Worm (Caenorhabditis elegans) whole organism, mixed stage, embryonic: Measurements from ENCODE around the gene H06I04.6.

ENCODE experiments used
- M03D4.4 ChIP-seq: sonication (generic microtip); optimal IDR thresholded peaks from 2 replicates; lab custom pipeline; 2017; ENCODE audit warnings: mild to moderate bottlenecking, missing genetic modification characterization, missing compliant biosample characterization
- bed-3 ChIP-seq: fragments of 200-800 bp; sonication (Bioruptor generic); optimal IDR thresholded peaks from 3 replicates; lab custom pipeline; 2018; ENCODE audit warnings: mild to moderate bottlenecking, missing genetic modification characterization, moderate library complexity, missing compliant biosample characterization
- blmp-1 ChIP-seq: fragments of 150-350 bp; optimal IDR thresholded peaks from 2 replicates; lab custom pipeline; 2014; ENCODE audit warnings: missing biosample characterization, missing genetic modification characterization
- ceh-39 ChIP-seq: fragments of 150-350 bp; optimal IDR thresholded peaks from 2 replicates; lab custom pipeline; 2014; ENCODE audit warnings: missing biosample characterization, missing genetic modification characterization
- ceh-43 ChIP-seq: fragments of 200-800 bp; sonication (Bioruptor generic); optimal IDR thresholded peaks from 2 replicates; lab custom pipeline; 2018; ENCODE audit warnings: mild to moderate bottlenecking, missing genetic modification characterization, moderate library complexity, missing compliant biosample characterization
- ceh-83 ChIP-seq: fragments of 200-800 bp; sonication (Bioruptor generic); optimal IDR thresholded peaks from 2 replicates; lab custom pipeline; 2018; ENCODE audit warnings: mild to moderate bottlenecking, missing genetic modification characterization, missing compliant biosample characterization
- ces-1 ChIP-seq: fragments of 150-350 bp; optimal IDR thresholded peaks from 2 replicates; lab custom pipeline; 2014; ENCODE audit warnings: missing biosample characterization, missing genetic modification reagents, missing genetic modification characterization
- cnd-1 ChIP-seq: fragments of 200-800 bp; sonication (Bioruptor generic); optimal IDR thresholded peaks from 2 replicates; lab custom pipeline; 2018; ENCODE audit warnings: mild to moderate bottlenecking, missing genetic modification characterization, missing compliant biosample characterization
- drap-1 ChIP-seq: fragments of 200-800 bp; sonication (Bioruptor generic); optimal IDR thresholded peaks from 3 replicates; lab custom pipeline; 2018; ENCODE audit warnings: mild to moderate bottlenecking, missing genetic modification characterization, missing compliant biosample characterization
- elt-1 ChIP-seq: sonication (generic microtip); optimal IDR thresholded peaks from 2 replicates; lab custom pipeline; 2017; ENCODE audit warnings: missing genetic modification characterization, mild to moderate bottlenecking, missing compliant biosample characterization, antibody characterized with exemption, moderate library complexity, borderline replicate concordance; ENCODE audit not compliant: insufficient read depth
- elt-3 ChIP-seq: fragments of 150-350 bp; optimal IDR thresholded peaks from 2 replicates; lab custom pipeline; 2014; ENCODE audit warnings: missing biosample characterization, missing genetic modification characterization
- flh-1 ChIP-seq: fragments of 200-800 bp; sonication (Bioruptor generic); optimal IDR thresholded peaks from 2 replicates; lab custom pipeline; 2018; ENCODE audit warnings: mild to moderate bottlenecking, missing genetic modification characterization, moderate library complexity, missing compliant biosample characterization
- ham-2 ChIP-seq: fragments of 200-800 bp; sonication (Bioruptor generic); optimal IDR thresholded peaks from 2 replicates; lab custom pipeline; 2018; ENCODE audit warnings: mild to moderate bottlenecking, missing genetic modification characterization, missing compliant biosample characterization
- hlh-1 ChIP-seq: fragments of 150-350 bp; optimal IDR thresholded peaks from 2 replicates; lab custom pipeline; 2014; ENCODE audit warnings: missing biosample characterization, missing genetic modification reagents, missing genetic modification characterization
- lin-13 ChIP-seq: fragments of 150-350 bp; optimal IDR thresholded peaks from 2 replicates; lab custom pipeline; 2014; ENCODE audit warnings: missing biosample characterization, missing genetic modification characterization
- lsy-2 ChIP-seq: fragments of 150-350 bp; optimal IDR thresholded peaks from 2 replicates; lab custom pipeline; 2014; ENCODE audit warnings: missing biosample characterization, missing genetic modification characterization
- mab-5 ChIP-seq: fragments of 150-350 bp; optimal IDR thresholded peaks from 2 replicates; lab custom pipeline; 2014; ENCODE audit warnings: missing biosample characterization, missing genetic modification characterization
- mep-1 ChIP-seq: fragments of 150-350 bp; optimal IDR thresholded peaks from 2 replicates; lab custom pipeline; 2017; ENCODE audit warnings: missing biosample characterization, missing genetic modification reagents, missing genetic modification characterization, inconsistent platforms
- mls-2 ChIP-seq: sonication (generic microtip); optimal IDR thresholded peaks from 2 replicates; lab custom pipeline; 2016; ENCODE audit warnings: mild to moderate bottlenecking, missing genetic modification characterization, moderate library complexity, missing compliant biosample characterization
- nhr-12 ChIP-seq: fragments of 150-350 bp; optimal IDR thresholded peaks from 2 replicates; lab custom pipeline; 2014; ENCODE audit warnings: missing biosample characterization, missing genetic modification characterization
- nhr-2 ChIP-seq: fragments of 150-350 bp; optimal IDR thresholded peaks from 2 replicates; lab custom pipeline; 2014; ENCODE audit warnings: missing biosample characterization, missing genetic modification characterization
- nhr-237 ChIP-seq: fragments of 150-350 bp; optimal IDR thresholded peaks from 2 replicates; lab custom pipeline; 2014; ENCODE audit warnings: missing biosample characterization, missing genetic modification characterization
- nhr-28 ChIP-seq: fragments of 150-350 bp; optimal IDR thresholded peaks from 2 replicates; lab custom pipeline; 2014; ENCODE audit warnings: missing biosample characterization, missing genetic modification characterization
- nhr-76 ChIP-seq: sonication (generic microtip); optimal IDR thresholded peaks from 2 replicates; lab custom pipeline; 2017; ENCODE audit warnings: missing biosample characterization, missing genetic modification characterization
- pha-4 ChIP-seq: fragments of 150-350 bp; optimal IDR thresholded peaks from 2 replicates; lab custom pipeline; 2018; ENCODE audit warnings: missing biosample characterization, missing genetic modification reagents, missing genetic modification characterization
- sem-2 ChIP-seq: fragments of 200-800 bp; sonication (Bioruptor generic); optimal IDR thresholded peaks from 2 replicates; lab custom pipeline; 2018; ENCODE audit warnings: mild to moderate bottlenecking, missing genetic modification characterization, missing compliant biosample characterization
- snpc-4 ChIP-seq: fragments of 150-350 bp; optimal IDR thresholded peaks from 2 replicates; lab custom pipeline; 2014; ENCODE audit warnings: missing biosample characterization, missing genetic modification characterization
- sptf-1 ChIP-seq: sonication (generic microtip); optimal IDR thresholded peaks from 2 replicates; lab custom pipeline; 2017; ENCODE audit warnings: mild to moderate bottlenecking, missing genetic modification characterization, moderate library complexity, missing compliant biosample characterization
- tbx-8 ChIP-seq: fragments of 200-800 bp; sonication (Bioruptor generic); optimal IDR thresholded peaks from 2 replicates; lab custom pipeline; 2018; ENCODE audit warnings: mild to moderate bottlenecking, missing genetic modification characterization, moderate library complexity, missing compliant biosample characterization
- unc-120 ChIP-seq: sonication (generic microtip); optimal IDR thresholded peaks from 2 replicates; lab custom pipeline; 2017; ENCODE audit warnings: missing genetic modification characterization, missing compliant biosample characterization; ENCODE audit not compliant: poor library complexity, severe bottlenecking
- unc-39 ChIP-seq: fragments of 150-350 bp; optimal IDR thresholded peaks from 2 replicates; lab custom pipeline; 2014; ENCODE audit warnings: missing biosample characterization, missing genetic modification characterization
- unc-62 ChIP-seq: fragments of 150-350 bp; optimal IDR thresholded peaks from 2 replicates; lab custom pipeline; 2014; ENCODE audit warnings: missing biosample characterization, missing genetic modification reagents, missing genetic modification characterization
- zip-8 ChIP-seq: fragments of 150-350 bp; optimal IDR thresholded peaks from 2 replicates; lab custom pipeline; 2014; ENCODE audit warnings: missing biosample characterization, missing genetic modification characterization
- ztf-11 ChIP-seq: fragments of 150-350 bp; optimal IDR thresholded peaks from 2 replicates; lab custom pipeline; 2014; ENCODE audit warnings: missing biosample characterization, missing genetic modification characterization

The H06I04.6 gene

DNA sequence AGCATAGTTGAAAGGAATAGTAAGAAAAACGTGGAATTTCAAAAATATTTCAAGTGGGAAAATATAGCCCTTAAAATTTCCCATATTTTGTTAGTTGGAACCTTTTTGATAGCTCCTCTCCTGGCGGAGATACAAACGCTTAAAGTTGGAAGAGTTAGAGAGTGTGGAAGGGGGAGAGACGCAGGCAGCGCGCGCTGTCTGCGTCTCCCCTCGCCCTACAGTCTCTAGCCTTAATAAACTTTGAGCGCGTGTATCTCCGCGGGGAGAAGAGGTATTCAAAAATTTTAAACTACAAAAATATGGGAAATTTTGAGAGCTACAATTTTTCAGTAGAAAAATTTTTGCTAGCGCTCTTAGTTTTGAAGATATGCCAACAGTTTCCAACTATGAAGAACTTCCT is 423 bp upstream of the H06I04.6 start:
- no peak for TF ChIP-seq hlh-1 (tag; lab: Kevin White, UChicago)
- no peak for TF ChIP-seq nhr-237 (tag; lab: Kevin White, UChicago)
- no peak for TF ChIP-seq blmp-1
- TF ChIP-seq ceh-39 = no peak
- no peak for TF ChIP-seq mls-2
- no peak for TF ChIP-seq sem-2
- no peak for TF ChIP-seq drap-1 (GFP tag; lab: Kevin White, UChicago)
- TF ChIP-seq lsy-2 (tag; lab: Kevin White, UChicago) = no peak
- TF ChIP-seq unc-62 (GFP tag; lab: Kevin White, UChicago) = no peak
- no peak for TF ChIP-seq unc-120 (tag; lab: Kevin White, UChicago)
- no peak for TF ChIP-seq ceh-43 (GFP tag; lab: Kevin White, UChicago)
- TF ChIP-seq lin-13 = no peak
- no peak for TF ChIP-seq nhr-2
- TF ChIP-seq ces-1 (GFP tag; lab: Kevin White, UChicago) = no peak
- TF ChIP-seq mab-5 (tag; lab: Kevin White, UChicago) = no peak

ce11 chrIII:3063565-3063964 is 578 bp downstream of the H06I04.6 start:
- TF ChIP-seq drap-1 (GFP tag; lab: Kevin White, UChicago) (no peak), mls-2 (no peak)

DNA sequence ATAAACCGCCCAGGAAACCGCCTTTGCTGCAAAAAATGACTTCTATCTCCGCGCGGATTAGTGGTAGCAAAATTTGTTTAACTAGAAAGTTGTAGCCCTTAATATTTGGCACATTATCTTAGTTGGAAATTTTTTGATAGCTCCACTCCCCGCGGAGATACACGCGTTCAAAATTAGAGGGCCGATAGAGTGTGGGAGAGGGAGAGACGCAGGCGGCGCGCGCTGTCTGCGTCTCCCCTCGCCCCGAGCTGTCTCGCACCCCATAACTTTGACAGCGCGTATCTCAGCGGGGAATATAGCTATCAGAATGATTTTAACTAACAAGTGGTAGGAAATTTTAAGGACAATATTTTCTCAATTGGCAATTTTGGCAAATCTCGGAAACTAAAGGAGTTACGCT is 1.1 kb downstream of the H06I04.6 start:
- TF ChIP-seq pha-4 = no peak
- no peak for TF ChIP-seq nhr-76
- no peak for TF ChIP-seq hlh-1 (tag; lab: Kevin White, UChicago)
- no peak for TF ChIP-seq bed-3 (GFP tag; lab: Kevin White, UChicago)
- TF ChIP-seq M03D4.4 (tag; lab: Kevin White, UChicago) = no peak
- no peak for TF ChIP-seq flh-1 (GFP tag; lab: Kevin White, UChicago)
- TF ChIP-seq unc-62 (GFP tag; lab: Kevin White, UChicago) = no peak
- no peak for TF ChIP-seq unc-120 (tag; lab: Kevin White, UChicago)
- TF ChIP-seq elt-3 = no peak
- TF ChIP-seq tbx-8 (GFP tag; lab: Kevin White, UChicago) = no peak
- TF ChIP-seq nhr-2 = no peak
- no peak for TF ChIP-seq mls-2
- TF ChIP-seq cnd-1 = no peak
- no peak for TF ChIP-seq ceh-83 (GFP tag; lab: Kevin White, UChicago)

DNA sequence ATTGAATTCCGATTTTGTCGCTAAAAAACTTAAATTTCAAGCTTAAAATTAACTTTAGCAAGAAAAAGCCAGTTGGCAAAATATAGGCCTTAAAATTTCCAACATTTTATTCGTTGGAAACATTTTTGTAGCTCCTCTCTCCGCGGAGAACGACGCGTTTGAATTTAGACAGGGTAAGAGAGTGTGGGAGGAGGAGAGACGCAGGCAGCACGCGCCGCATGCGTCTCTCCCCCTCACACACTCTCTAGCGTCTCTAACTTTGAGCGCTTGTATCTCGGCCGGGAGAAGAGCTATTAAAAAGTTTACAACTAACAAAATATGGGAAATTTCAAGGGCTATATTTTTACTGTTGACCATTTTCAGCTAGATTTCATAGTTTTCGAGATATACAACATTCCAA is 2.9 kb downstream of the H06I04.6 start:
- TF ChIP-seq unc-120 (tag; lab: Kevin White, UChicago) = no peak
- TF ChIP-seq blmp-1 = no peak
- TF ChIP-seq nhr-237 (tag; lab: Kevin White, UChicago) = no peak
- TF ChIP-seq ceh-43 (GFP tag; lab: Kevin White, UChicago) = no peak
- TF ChIP-seq nhr-76 = no peak
- TF ChIP-seq M03D4.4 (tag; lab: Kevin White, UChicago) = no peak

ce11 chrIII:3060262-3060661 is 3.9 kb downstream of the H06I04.6 start, which contains the start of gene fipr-29:
fipr-29 (minus strand) TSS chrIII:3060362.
- TF ChIP-seq elt-1 (tag; lab: Kevin White, UChicago) = no peak
- no peak for TF ChIP-seq bed-3 (GFP tag; lab: Kevin White, UChicago)
- TF ChIP-seq pha-4 = no peak
- TF ChIP-seq flh-1 (GFP tag; lab: Kevin White, UChicago) = no peak
- TF ChIP-seq nhr-76 = no peak
- TF ChIP-seq ham-2 = no peak
- TF ChIP-seq ceh-43 (GFP tag; lab: Kevin White, UChicago) = no peak
- no peak for TF ChIP-seq mab-5 (tag; lab: Kevin White, UChicago)
- no peak for TF ChIP-seq nhr-12 (tag; lab: Kevin White, UChicago)

ce11 chrIII:3055878-3056277 is 8.3 kb downstream of the H06I04.6 start:
- TF ChIP-seq ceh-83 (GFP tag; lab: Kevin White, UChicago) (no peak), ham-2 (peak; percentile 6)

DNA sequence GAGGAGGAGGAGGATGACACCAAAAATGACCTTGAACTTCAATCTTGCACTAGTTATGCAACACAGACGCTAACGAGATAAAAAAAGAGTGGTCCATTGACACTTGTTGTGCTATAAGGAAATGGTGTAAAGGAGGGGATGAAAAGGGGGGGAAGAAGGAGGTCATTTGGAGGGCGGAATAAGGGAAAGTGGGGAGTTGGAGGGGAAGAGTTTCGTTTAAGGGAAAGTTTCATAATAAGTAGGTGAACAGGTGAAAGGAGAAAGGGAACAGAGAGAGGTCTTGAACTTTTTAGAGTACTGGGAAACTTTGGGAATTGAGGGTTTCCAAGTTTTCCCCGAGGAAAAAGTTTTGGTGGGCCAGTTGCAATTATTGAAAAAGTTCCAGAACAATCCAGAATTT is 16.2 kb downstream of the H06I04.6 start:
- no peak for TF ChIP-seq nhr-12 (tag; lab: Kevin White, UChicago)
- no peak for TF ChIP-seq unc-62 (GFP tag; lab: Kevin White, UChicago)
- TF ChIP-seq elt-1 (tag; lab: Kevin White, UChicago) = no peak
- TF ChIP-seq snpc-4 (tag; lab: Kevin White, UChicago) = no peak
- no peak for TF ChIP-seq sptf-1 (tag; lab: Kevin White, UChicago)
- no peak for TF ChIP-seq lin-13
- peak; percentile 28 for TF ChIP-seq blmp-1
- no peak for TF ChIP-seq mab-5 (tag; lab: Kevin White, UChicago)
- no peak for TF ChIP-seq ztf-11
- peak; percentile 77 for TF ChIP-seq nhr-2
- TF ChIP-seq ceh-43 (GFP tag; lab: Kevin White, UChicago) = no peak
- no peak for TF ChIP-seq cnd-1
- TF ChIP-seq lsy-2 (tag; lab: Kevin White, UChicago) = no peak
- TF ChIP-seq ces-1 (GFP tag; lab: Kevin White, UChicago) = no peak
- no peak for TF ChIP-seq nhr-237 (tag; lab: Kevin White, UChicago)
- TF ChIP-seq nhr-28 (tag; lab: Kevin White, UChicago) = no peak
- TF ChIP-seq unc-39 (tag; lab: Kevin White, UChicago) = no peak
- no peak for TF ChIP-seq unc-120 (tag; lab: Kevin White, UChicago)
- TF ChIP-seq zip-8 (tag; lab: Kevin White, UChicago) = peak; percentile 22
- no peak for TF ChIP-seq drap-1 (GFP tag; lab: Kevin White, UChicago)
- no peak for TF ChIP-seq mep-1
- no peak for TF ChIP-seq ceh-83 (GFP tag; lab: Kevin White, UChicago)
